Fruit fly (Drosophila melanogaster) whole organism, pupa: ENCODE measurements around the gene Mst84Da.

Source experiments
- CG32121 ChIP-seq: fragments of 200-800 bp; sonication (Bioruptor generic); IDR thresholded peaks from 2 replicates; pipeline ENCODE4 v1.3.6; 2022; ENCODE audit warnings: missing biosample characterization, missing genetic modification characterization
- EcR ChIP-seq: fragments of 200-800 bp; sonication (Bioruptor generic); optimal IDR thresholded peaks from 3 replicates; lab custom pipeline; 2019; ENCODE audit warnings: missing biosample characterization, missing genetic modification characterization, mild to moderate bottlenecking, moderate library complexity, missing genetic modification reagents
- Ets98B ChIP-seq: fragments of 200-800 bp; sonication (Bioruptor generic); IDR thresholded peaks from 2 replicates; pipeline ENCODE4 v1.3.6; 2022; ENCODE audit warnings: missing biosample characterization, missing genetic modification characterization

DNA sequence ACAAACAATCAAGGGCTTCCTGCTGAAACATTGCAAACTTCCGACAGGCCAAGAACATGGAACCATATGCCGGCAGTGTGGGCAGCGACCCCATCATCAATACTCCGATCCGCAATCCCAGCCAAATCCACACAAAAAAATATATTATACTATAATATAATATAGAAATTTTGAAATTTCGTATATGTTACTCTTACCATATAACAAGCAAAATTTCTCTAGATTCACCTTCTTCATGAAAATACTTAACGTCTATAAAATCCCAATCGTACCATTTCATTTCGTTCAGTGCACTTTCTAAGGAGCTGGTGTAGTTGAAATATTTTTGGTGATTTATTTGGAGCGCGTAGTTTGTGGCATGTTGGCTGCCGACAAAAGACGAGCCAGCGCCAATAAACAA, 31.0 kb upstream of the Mst84Da start:
- TF ChIP-seq EcR (GFP tag; lab: Kevin White, UChicago) (no peak), CG32121 (GFP tag; lab: Robert Waterston, UW) (no peak), Ets98B (GFP tag; lab: Robert Waterston, UW) (no peak)
